Worm (Caenorhabditis elegans) whole organism, late embryonic: ENCODE results near the gene prx-3.

Experiments
- K02D7.2 ChIP-seq: sonication (generic microtip); optimal IDR thresholded peaks from 2 replicates; lab custom pipeline; 2017; ENCODE audit warnings: mild to moderate bottlenecking, missing genetic modification characterization, missing compliant biosample characterization
- ama-1 ChIP-seq: fragments of 150-350 bp; optimal IDR thresholded peaks from 2 replicates; lab custom pipeline; 2014
- ceh-31 ChIP-seq: sonication (generic microtip); optimal IDR thresholded peaks from 2 replicates; lab custom pipeline; 2016; ENCODE audit warnings: missing genetic modification characterization, missing compliant biosample characterization
- ceh-9 ChIP-seq: sonication (generic microtip); optimal IDR thresholded peaks from 2 replicates; lab custom pipeline; 2016; ENCODE audit warnings: mild to moderate bottlenecking, missing genetic modification characterization, inconsistent platforms, missing compliant biosample characterization
- dve-1 ChIP-seq: sonication (generic microtip); optimal IDR thresholded peaks from 2 replicates; lab custom pipeline; 2017; ENCODE audit warnings: antibody characterized with exemption, mild to moderate bottlenecking, missing genetic modification characterization, missing compliant biosample characterization
- fax-1 ChIP-seq: sonication (generic microtip); optimal IDR thresholded peaks from 2 replicates; lab custom pipeline; 2016; ENCODE audit warnings: missing genotype, missing genetic modification characterization, missing compliant biosample characterization
- npax-4 ChIP-seq: sonication (generic microtip); optimal IDR thresholded peaks from 2 replicates; lab custom pipeline; 2016; ENCODE audit warnings: missing genetic modification characterization, missing compliant biosample characterization
- pat-9 ChIP-seq: fragments of 200-800 bp; sonication (Bioruptor generic); optimal IDR thresholded peaks from 2 replicates; lab custom pipeline; 2018; ENCODE audit warnings: mild to moderate bottlenecking, missing genetic modification characterization, moderate library complexity, missing compliant biosample characterization
- pha-4 ChIP-seq: fragments of 150-350 bp; optimal IDR thresholded peaks from 2 replicates; lab custom pipeline; 2018; ENCODE audit warnings: missing biosample characterization, missing genetic modification reagents, missing genetic modification characterization
- ref-2 ChIP-seq: sonication (generic microtip); optimal IDR thresholded peaks from 2 replicates; lab custom pipeline; 2016; ENCODE audit warnings: missing genetic modification characterization, missing compliant biosample characterization
- syd-9 ChIP-seq: sonication (generic microtip); optimal IDR thresholded peaks from 2 replicates; lab custom pipeline; 2016; ENCODE audit warnings: mild to moderate bottlenecking, missing genetic modification characterization, moderate library complexity, missing compliant biosample characterization
- unc-86 ChIP-seq: sonication (generic microtip); optimal IDR thresholded peaks from 2 replicates; lab custom pipeline; 2016; ENCODE audit warnings: missing genetic modification characterization, missing compliant biosample characterization

- TF ChIP-seq K02D7.2 (tag; lab: Kevin White, UChicago) (no peak), fax-1 (tag; lab: Kevin White, UChicago) (no peak), syd-9 (tag; lab: Kevin White, UChicago) (no peak), ama-1 (lab: Kevin White, UChicago) (no peak), unc-86 (tag; lab: Kevin White, UChicago) (no peak), pha-4 (no peak), ref-2 (tag; lab: Kevin White, UChicago) (no peak), pat-9 (tag; lab: Kevin White, UChicago) (no peak), npax-4 (tag; lab: Kevin White, UChicago) (no peak), dve-1 (tag; lab: Kevin White, UChicago) (no peak), ceh-9 (tag; lab: Kevin White, UChicago) (no peak), ceh-31 (tag; lab: Kevin White, UChicago) (no peak)
Observed at ce11 chrX:6112817-6113216, at the start of gene prx-3.
